Worm (Caenorhabditis elegans) whole organism, young adult: ENCODE data around the gene znf-207.
A peak's percentile ranks its signal among the peaks of the same experiment; 100 is the strongest.

Experiments used
- F10E7.11 ChIP-seq: sonication (generic microtip); optimal IDR thresholded peaks from 2 replicates; lab custom pipeline; 2017; ENCODE audit warnings: mild to moderate bottlenecking, missing genetic modification characterization, moderate library complexity, missing compliant biosample characterization
- ZK185.1 ChIP-seq: sonication (generic microtip); optimal IDR thresholded peaks from 2 replicates; lab custom pipeline; 2016; ENCODE audit warnings: mild to moderate bottlenecking, missing genetic modification characterization, missing compliant biosample characterization; ENCODE audit not compliant: poor library complexity, severe bottlenecking
- ama-1 ChIP-seq, 3 experiments: fragments of 150-350 bp in 1 of 3; sonication (generic microtip) in 2 of 3; optimal IDR thresholded peaks; 2 replicates each; lab custom pipeline; 2014 to 2018; ENCODE audit warnings: missing biosample characterization in 2 of 3, missing genetic modification characterization in 2 of 3, missing genetic modification reagents in 2 of 3
- ceh-58 ChIP-seq: fragments of 200-800 bp; sonication (Bioruptor generic); IDR thresholded peaks from 2 replicates; pipeline ENCODE4 v1.3.6; 2022; ENCODE audit warnings: missing genetic modification characterization, missing compliant biosample characterization
- ets-4 ChIP-seq: fragments of 200-800 bp; sonication (Bioruptor generic); optimal IDR thresholded peaks from 2 replicates; lab custom pipeline; 2018; ENCODE audit warnings: mild to moderate bottlenecking, missing genetic modification characterization, missing compliant biosample characterization
- hmg-1.2 ChIP-seq: fragments of 200-800 bp; sonication (Bioruptor generic); IDR thresholded peaks from 2 replicates; pipeline ENCODE4 v1.3.6; 2022; ENCODE audit warnings: missing genetic modification reagents, missing genetic modification characterization, missing compliant biosample characterization
- lin-40 ChIP-seq: sonication (generic microtip); optimal IDR thresholded peaks from 2 replicates; lab custom pipeline; 2016; ENCODE audit warnings: missing genetic modification characterization, mild to moderate bottlenecking, missing compliant biosample characterization, missing genotype, missing genetic modification reagents
- madf-6 ChIP-seq: fragments of 200-800 bp; sonication (Bioruptor generic); IDR thresholded peaks from 2 replicates; pipeline ENCODE4 v1.3.6; 2022; ENCODE audit warnings: missing genetic modification reagents, missing genetic modification characterization, missing compliant biosample characterization
- pha-4 ChIP-seq: fragments of 150-350 bp; sonication (generic microtip); optimal IDR thresholded peaks from 2 replicates; lab custom pipeline; 2014; ENCODE audit warnings: missing biosample characterization, missing genetic modification reagents, missing genetic modification characterization
- ztf-3 ChIP-seq: fragments of 200-800 bp; sonication (Bioruptor generic); optimal IDR thresholded peaks from 2 replicates; lab custom pipeline; 2018; ENCODE audit warnings: mild to moderate bottlenecking, missing genetic modification characterization, missing compliant biosample characterization

DNA sequence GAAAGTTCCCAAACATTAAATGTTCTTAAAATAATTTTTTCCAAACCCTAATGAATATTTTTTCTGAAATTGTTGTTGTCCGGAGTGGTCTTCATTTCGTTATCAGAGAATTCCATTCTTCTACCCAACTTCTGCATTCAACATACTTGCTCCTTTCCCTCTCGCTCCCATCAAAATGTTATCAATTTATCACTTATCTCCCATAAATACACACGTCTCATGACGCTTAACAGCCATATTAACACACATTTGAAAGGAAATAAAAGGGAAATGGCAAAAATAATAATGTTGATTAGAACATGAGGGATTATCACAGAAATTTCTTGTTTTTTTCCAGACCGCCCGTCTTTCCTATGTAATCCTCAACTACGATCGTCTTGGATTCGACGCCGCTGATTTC, 21.8 kb upstream of the znf-207 start:
- TF ChIP-seq lin-40 (tag; lab: Kevin White, UChicago): no peak
- TF ChIP-seq ZK185.1: no peak
- TF ChIP-seq pha-4 (tag; lab: Kevin White, UChicago): no peak
- no peak for TF ChIP-seq madf-6 (GFP tag; lab: Robert Waterston, UW)
- TF ChIP-seq ztf-3 (GFP tag; lab: Kevin White, UChicago): no peak
- TF ChIP-seq ets-4 (GFP tag; lab: Kevin White, UChicago): peak; percentile 46
- TF ChIP-seq ceh-58 (GFP tag; lab: Robert Waterston, UW): no peak
- TF ChIP-seq hmg-1.2 (GFP tag; lab: Robert Waterston, UW): no peak
- no peak for TF ChIP-seq F10E7.11 (tag; lab: Kevin White, UChicago)
- no peak for TF ChIP-seq ama-1 (optimal IDR thresholded peaks at IDR 0.05; lab: Kevin White, UChicago)
- no peak for TF ChIP-seq ama-1 (GFP tag; optimal IDR thresholded peaks at IDR 0.05; lab: Kevin White, UChicago)
